Worm (Caenorhabditis elegans) whole organism, young adult: ENCODE measurements around the gene nep-9.

ENCODE experiments used
- C06A6.2 ChIP-seq: fragments of 200-800 bp; sonication (Bioruptor generic); conservative IDR thresholded peaks from 2 replicates; pipeline ENCODE4 v1.3.6; 2022; ENCODE audit warnings: missing genetic modification characterization, missing compliant biosample characterization
- F22D6.2 ChIP-seq: sonication (generic microtip); optimal IDR thresholded peaks from 2 replicates; lab custom pipeline; 2016; ENCODE audit warnings: mild to moderate bottlenecking, missing genetic modification characterization, missing compliant biosample characterization
- F23B12.7 ChIP-seq: sonication (generic microtip); optimal IDR thresholded peaks from 2 replicates; lab custom pipeline; 2017; ENCODE audit warnings: missing genetic modification characterization, mild to moderate bottlenecking, missing compliant biosample characterization, antibody characterized with exemption, moderate library complexity; ENCODE audit not compliant: insufficient read depth
- F33H1.4 ChIP-seq: fragments of 200-800 bp; sonication (Bioruptor generic); IDR thresholded peaks from 2 replicates; pipeline ENCODE4 v1.3.6; 2022; ENCODE audit warnings: missing genetic modification reagents, missing genetic modification characterization, missing compliant biosample characterization
- F52B5.7 ChIP-seq: sonication (generic microtip); optimal IDR thresholded peaks from 2 replicates; lab custom pipeline; 2016; ENCODE audit warnings: mild to moderate bottlenecking, missing genetic modification characterization, missing compliant biosample characterization
- K11D2.4 ChIP-seq: fragments of 200-800 bp; sonication (Bioruptor generic); IDR thresholded peaks from 2 replicates; pipeline ENCODE4 v1.3.6; 2022; ENCODE audit warnings: missing genetic modification reagents, missing genetic modification characterization, missing compliant biosample characterization
- Y53F4B.3 ChIP-seq: fragments of 200-800 bp; sonication (Bioruptor generic); IDR thresholded peaks from 2 replicates; pipeline ENCODE4 v1.3.6; 2022; ENCODE audit warnings: missing genetic modification reagents, missing genetic modification characterization, missing compliant biosample characterization
- Y67H2A.10 ChIP-seq: fragments of 200-800 bp; sonication (Bioruptor generic); conservative IDR thresholded peaks from 2 replicates; pipeline ENCODE4 v1.3.6; 2022; ENCODE audit warnings: missing genetic modification reagents, missing genetic modification characterization, missing compliant biosample characterization
- Y95B8A.8 ChIP-seq: fragments of 200-800 bp; sonication (Bioruptor generic); IDR thresholded peaks from 2 replicates; pipeline ENCODE4 v1.3.6; 2022; ENCODE audit warnings: missing genetic modification reagents, missing genetic modification characterization, missing compliant biosample characterization
- ZK185.1 ChIP-seq: sonication (generic microtip); optimal IDR thresholded peaks from 2 replicates; lab custom pipeline; 2016; ENCODE audit warnings: mild to moderate bottlenecking, missing genetic modification characterization, missing compliant biosample characterization; ENCODE audit not compliant: poor library complexity, severe bottlenecking
- attf-5 ChIP-seq: fragments of 200-800 bp; sonication (Bioruptor generic); optimal IDR thresholded peaks from 2 replicates; lab custom pipeline; 2018; ENCODE audit warnings: mild to moderate bottlenecking, missing genetic modification characterization, missing compliant biosample characterization
- bed-2 ChIP-seq: fragments of 200-800 bp; sonication (Bioruptor generic); IDR thresholded peaks from 2 replicates; pipeline ENCODE4 v1.3.6; 2022; ENCODE audit warnings: missing genetic modification reagents, missing genetic modification characterization, missing compliant biosample characterization
- cebp-1 ChIP-seq, 2 experiments: fragments of 200-800 bp in 1 of 2; sonication (Bioruptor generic) in 1 of 2; sonication (generic microtip) in 1 of 2; IDR thresholded peaks in 1 of 2; optimal IDR thresholded peaks in 1 of 2; 2 replicates each; pipeline versions ENCODE4 v1.3.6 to Lab custom; 2017 to 2022; ENCODE audit warnings: missing compliant biosample characterization in 2 of 2, missing genetic modification characterization in 2 of 2, mild to moderate bottlenecking in 1 of 2, missing genetic modification reagents in 1 of 2, moderate library complexity in 1 of 2
- ceh-58 ChIP-seq: fragments of 200-800 bp; sonication (Bioruptor generic); IDR thresholded peaks from 2 replicates; pipeline ENCODE4 v1.3.6; 2022; ENCODE audit warnings: missing genetic modification characterization, missing compliant biosample characterization
- chd-7 ChIP-seq: sonication (generic microtip); optimal IDR thresholded peaks from 2 replicates; lab custom pipeline; 2016; ENCODE audit warnings: mild to moderate bottlenecking, missing genetic modification characterization, moderate library complexity, missing compliant biosample characterization
- die-1 ChIP-seq: sonication (generic microtip); optimal IDR thresholded peaks from 2 replicates; lab custom pipeline; 2016; ENCODE audit warnings: missing genotype, mild to moderate bottlenecking, missing genetic modification characterization, missing compliant biosample characterization
- dpl-1 ChIP-seq: fragments of 150-350 bp; optimal IDR thresholded peaks from 2 replicates; lab custom pipeline; 2014; ENCODE audit warnings: missing biosample characterization, missing genetic modification reagents, missing genetic modification characterization
- hlh-12 ChIP-seq: sonication (generic microtip); optimal IDR thresholded peaks from 2 replicates; lab custom pipeline; 2016; ENCODE audit warnings: missing genetic modification characterization, missing compliant biosample characterization
- hlh-26 ChIP-seq: fragments of 200-800 bp; sonication (Bioruptor generic); conservative IDR thresholded peaks from 2 replicates; pipeline ENCODE4 v1.3.6; 2022; ENCODE audit warnings: missing genetic modification reagents, missing genetic modification characterization, missing compliant biosample characterization
- hmg-1.2 ChIP-seq: fragments of 200-800 bp; sonication (Bioruptor generic); IDR thresholded peaks from 2 replicates; pipeline ENCODE4 v1.3.6; 2022; ENCODE audit warnings: missing genetic modification reagents, missing genetic modification characterization, missing compliant biosample characterization
- hsf-1 ChIP-seq: fragments of 200-800 bp; sonication (Bioruptor generic); IDR thresholded peaks from 2 replicates; pipeline ENCODE4 v1.3.6; 2022; ENCODE audit warnings: missing genetic modification reagents, missing genetic modification characterization, missing compliant biosample characterization
- lag-1 ChIP-seq: fragments of 200-800 bp; sonication (Bioruptor generic); IDR thresholded peaks from 2 replicates; pipeline ENCODE4 v1.3.6; 2022; ENCODE audit warnings: missing genetic modification reagents, missing genetic modification characterization, missing compliant biosample characterization
- lin-35 ChIP-seq, 3 experiments: fragments of 150-350 bp in 2 of 3; sonication (generic microtip) in 1 of 3; optimal IDR thresholded peaks; 2 replicates each; lab custom pipeline; 2014 to 2018; ENCODE audit warnings: missing biosample characterization in 3 of 3, missing genetic modification characterization in 3 of 3, missing genetic modification reagents in 3 of 3
- lin-40 ChIP-seq: sonication (generic microtip); optimal IDR thresholded peaks from 2 replicates; lab custom pipeline; 2016; ENCODE audit warnings: missing genetic modification characterization, mild to moderate bottlenecking, missing compliant biosample characterization, missing genotype, missing genetic modification reagents
- lir-1 ChIP-seq: fragments of 200-800 bp; sonication (Bioruptor generic); conservative IDR thresholded peaks from 2 replicates; pipeline ENCODE4 v1.3.6; 2022; ENCODE audit warnings: missing genetic modification reagents, missing genetic modification characterization, missing compliant biosample characterization
- lsy-27 ChIP-seq: sonication (generic microtip); optimal IDR thresholded peaks from 2 replicates; lab custom pipeline; 2017; ENCODE audit warnings: missing genetic modification characterization, mild to moderate bottlenecking, missing compliant biosample characterization, antibody characterized with exemption, missing genotype, borderline replicate concordance; ENCODE audit not compliant: insufficient read depth
- madf-10 ChIP-seq: sonication (generic microtip); optimal IDR thresholded peaks from 2 replicates; lab custom pipeline; 2016; ENCODE audit warnings: mild to moderate bottlenecking, missing genetic modification characterization, missing compliant biosample characterization
- madf-6 ChIP-seq: fragments of 200-800 bp; sonication (Bioruptor generic); IDR thresholded peaks from 2 replicates; pipeline ENCODE4 v1.3.6; 2022; ENCODE audit warnings: missing genetic modification reagents, missing genetic modification characterization, missing compliant biosample characterization
- mcd-1 ChIP-seq: fragments of 200-800 bp; sonication (Bioruptor generic); IDR thresholded peaks from 2 replicates; pipeline ENCODE4 v1.3.6; 2022; ENCODE audit warnings: missing genetic modification reagents, missing genetic modification characterization, missing compliant biosample characterization
- mxl-1 ChIP-seq: sonication (generic microtip); optimal IDR thresholded peaks from 2 replicates; lab custom pipeline; 2016; ENCODE audit warnings: missing genetic modification characterization, missing compliant biosample characterization
- nfyb-1 ChIP-seq: fragments of 200-800 bp; sonication (Bioruptor generic); IDR thresholded peaks from 2 replicates; pipeline ENCODE4 v1.3.6; 2022; ENCODE audit warnings: missing genetic modification reagents, missing genetic modification characterization, missing compliant biosample characterization
- nhr-80 ChIP-seq: sonication (generic microtip); optimal IDR thresholded peaks from 2 replicates; lab custom pipeline; 2016; ENCODE audit warnings: missing genetic modification characterization, missing compliant biosample characterization
- nhr-90 ChIP-seq: sonication (generic microtip); optimal IDR thresholded peaks from 2 replicates; lab custom pipeline; 2016; ENCODE audit warnings: missing genotype, mild to moderate bottlenecking, missing genetic modification characterization, missing compliant biosample characterization
- pha-4 ChIP-seq: fragments of 150-350 bp; sonication (generic microtip); optimal IDR thresholded peaks from 2 replicates; lab custom pipeline; 2014; ENCODE audit warnings: missing biosample characterization, missing genetic modification reagents, missing genetic modification characterization
- rec-8 ChIP-seq, 2 experiments: sonication (generic microtip); optimal IDR thresholded peaks; 2 replicates each; lab custom pipeline; 2016; ENCODE audit warnings: mild to moderate bottlenecking in 2 of 2, missing genetic modification characterization in 2 of 2, missing genetic modification reagents in 2 of 2, missing genotype in 2 of 2, missing biosample characterization in 1 of 2, missing compliant biosample characterization in 1 of 2, moderate library complexity in 1 of 2
- repo-1 ChIP-seq: sonication (generic microtip); optimal IDR thresholded peaks from 2 replicates; lab custom pipeline; 2017; ENCODE audit warnings: mild to moderate bottlenecking, missing genetic modification characterization, missing compliant biosample characterization
- rpc-1 ChIP-seq, 2 experiments: fragments of 150-350 bp in 1 of 2; sonication (generic microtip) in 1 of 2; optimal IDR thresholded peaks; 2 replicates each; lab custom pipeline; 2014 to 2018; ENCODE audit warnings: missing biosample characterization in 1 of 2, missing genetic modification characterization in 1 of 2, missing genetic modification reagents in 1 of 2, missing genotype in 1 of 2
- sdz-38 ChIP-seq: sonication (generic microtip); optimal IDR thresholded peaks from 2 replicates; lab custom pipeline; 2016; ENCODE audit warnings: missing genotype, missing genetic modification characterization, missing compliant biosample characterization
- snpc-1.3 ChIP-seq: sonication (generic microtip); optimal IDR thresholded peaks from 2 replicates; lab custom pipeline; 2017; ENCODE audit warnings: missing genetic modification characterization, mild to moderate bottlenecking, missing compliant biosample characterization, antibody characterized with exemption, moderate library complexity, missing genotype, missing genetic modification reagents; ENCODE audit not compliant: insufficient read depth
- tbp1 ChIP-seq: fragments of 200-800 bp; sonication (Bioruptor generic); optimal IDR thresholded peaks from 2 replicates; lab custom pipeline; 2018; ENCODE audit warnings: mild to moderate bottlenecking, missing genetic modification characterization, missing compliant biosample characterization
- tlf-1 ChIP-seq: fragments of 200-800 bp; sonication (Bioruptor generic); optimal IDR thresholded peaks from 2 replicates; lab custom pipeline; 2018; ENCODE audit warnings: mild to moderate bottlenecking, missing genetic modification characterization, missing compliant biosample characterization
- unc-62 ChIP-seq: fragments of 150-350 bp; optimal IDR thresholded peaks from 2 replicates; lab custom pipeline; 2014; ENCODE audit warnings: missing biosample characterization, missing genetic modification reagents, missing genetic modification characterization
- xnd-1 ChIP-seq: sonication (generic microtip); optimal IDR thresholded peaks from 2 replicates; lab custom pipeline; 2016; ENCODE audit warnings: missing genotype, missing genetic modification reagents, missing genetic modification characterization, missing compliant biosample characterization
- zfh-2 ChIP-seq: fragments of 200-800 bp; sonication (Bioruptor generic); conservative IDR thresholded peaks from 2 replicates; pipeline ENCODE4 v1.3.6; 2022; ENCODE audit warnings: missing genetic modification reagents, missing genetic modification characterization, missing compliant biosample characterization
- ztf-26 ChIP-seq: sonication (generic microtip); optimal IDR thresholded peaks from 2 replicates; lab custom pipeline; 2017; ENCODE audit warnings: missing genetic modification characterization, missing compliant biosample characterization
- ztf-28 ChIP-seq: fragments of 200-800 bp; sonication (Bioruptor generic); IDR thresholded peaks from 2 replicates; pipeline ENCODE4 v1.3.6; 2022; ENCODE audit warnings: missing genetic modification reagents, missing genetic modification characterization, missing compliant biosample characterization
- ztf-6 ChIP-seq: fragments of 200-800 bp; sonication (Bioruptor generic); IDR thresholded peaks from 2 replicates; pipeline ENCODE4 v1.3.6; 2022; ENCODE audit warnings: missing genetic modification reagents, missing genetic modification characterization, missing compliant biosample characterization

Gene nep-9

DNA sequence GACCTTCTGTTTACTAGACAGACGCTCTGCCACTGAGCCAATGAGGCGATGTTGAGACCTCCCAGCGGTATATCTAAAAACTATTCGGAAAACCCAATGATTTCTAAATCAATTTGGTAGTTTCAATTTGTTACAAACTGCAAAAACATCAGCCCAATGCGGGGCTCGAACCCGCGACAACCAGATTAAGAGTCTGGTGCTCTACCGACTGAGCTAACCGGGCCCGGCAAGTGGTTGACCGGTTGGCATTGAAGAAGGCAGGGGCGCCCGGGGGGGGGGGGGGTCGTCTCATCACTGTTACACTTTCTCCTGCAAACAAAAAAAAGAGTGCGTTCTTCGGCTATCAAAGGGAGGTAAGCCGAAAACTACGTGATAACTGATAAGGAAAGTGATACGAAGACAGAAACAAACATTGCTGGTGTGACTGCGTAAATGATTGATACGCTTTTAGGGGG is 40.2 kb upstream of the nep-9 start (continued):
- TF ChIP-seq pha-4 = no peak
- TF ChIP-seq repo-1 = peak; percentile 82
- TF ChIP-seq rpc-1 (optimal IDR thresholded peaks at IDR 0.05; lab: Kevin White, UChicago) = peak; percentile 90
- peak; percentile 87 for TF ChIP-seq rpc-1 (tag; optimal IDR thresholded peaks at IDR 0.05; lab: Kevin White, UChicago)
- TF ChIP-seq F23B12.7 (tag; lab: Kevin White, UChicago) = no peak
- TF ChIP-seq lag-1 (GFP tag; lab: Robert Waterston, UW) = no peak
- peak; percentile 52 for TF ChIP-seq snpc-1.3 (tag; lab: Kevin White, UChicago)
- no peak for TF ChIP-seq ztf-28 (GFP tag; lab: Robert Waterston, UW)
- peak; percentile 8 for TF ChIP-seq F52B5.7 (tag; lab: Kevin White, UChicago)
- TF ChIP-seq lin-40 (tag; lab: Kevin White, UChicago) = no peak
- no peak for TF ChIP-seq K11D2.4 (GFP tag; lab: Robert Waterston, UW)
- no peak for TF ChIP-seq hsf-1
- TF ChIP-seq nhr-90 (tag; lab: Kevin White, UChicago) = peak; percentile 92
- TF ChIP-seq tbp1 = peak; percentile 97
- TF ChIP-seq attf-5 (GFP tag; lab: Kevin White, UChicago) = peak; percentile 55
- TF ChIP-seq lir-1 (GFP tag; lab: Robert Waterston, UW) = no peak
- TF ChIP-seq sdz-38 = no peak
- 0 out of 2 replicates have a peak, but pooled peaks have one; percentile 32 for TF ChIP-seq F33H1.4 (GFP tag; lab: Robert Waterston, UW)
- no peak for TF ChIP-seq Y53F4B.3
- TF ChIP-seq bed-2 (GFP tag; lab: Robert Waterston, UW) = no peak
- peak; percentile 10 for TF ChIP-seq xnd-1 (tag; lab: Kevin White, UChicago)
- peak; percentile 55 for TF ChIP-seq madf-10 (tag; lab: Kevin White, UChicago)
- peak; percentile 80 for TF ChIP-seq die-1 (tag; lab: Kevin White, UChicago)
- TF ChIP-seq mxl-1 (tag; lab: Kevin White, UChicago) = peak; percentile 58
- 0 out of 2 replicates have a peak, but pooled peaks have one; percentile 54 for TF ChIP-seq ceh-58 (GFP tag; lab: Robert Waterston, UW)
- TF ChIP-seq tlf-1 = peak; percentile 27
- no peak for TF ChIP-seq unc-62 (GFP tag; lab: Kevin White, UChicago)
- peak; percentile 79 for TF ChIP-seq nhr-80 (tag; lab: Kevin White, UChicago)
- no peak for TF ChIP-seq Y67H2A.10
- TF ChIP-seq cebp-1 (GFP tag; IDR thresholded peaks at IDR 0.05; lab: Robert Waterston, UW) = no peak
- TF ChIP-seq cebp-1 (tag; optimal IDR thresholded peaks at IDR 0.05; lab: Kevin White, UChicago) = peak; percentile 76
- TF ChIP-seq nfyb-1 (GFP tag; lab: Robert Waterston, UW) = peak; percentile 88
- peak; percentile 69 for TF ChIP-seq madf-6
- peak; percentile 74 for TF ChIP-seq hmg-1.2
- TF ChIP-seq C06A6.2 (GFP tag; lab: Robert Waterston, UW) = peak; percentile 30; the same call in 1 of the 2 replicates
- TF ChIP-seq dpl-1 = no peak
- no peak for TF ChIP-seq Y95B8A.8
- TF ChIP-seq F22D6.2 (tag; lab: Kevin White, UChicago) = no peak
- no peak for TF ChIP-seq ZK185.1
- no peak for TF ChIP-seq ztf-6 (GFP tag; lab: Robert Waterston, UW)
- TF ChIP-seq mcd-1 (GFP tag; lab: Robert Waterston, UW) = peak; percentile 80
- TF ChIP-seq hlh-12 (tag; lab: Kevin White, UChicago) = no peak
- no peak for TF ChIP-seq hlh-26 (GFP tag; lab: Robert Waterston, UW)
- TF ChIP-seq chd-7 = peak; percentile 70
- peak; percentile 92 for TF ChIP-seq zfh-2 (GFP tag; lab: Robert Waterston, UW)
- TF ChIP-seq ztf-26 (tag; lab: Kevin White, UChicago) = peak; percentile 84
- TF ChIP-seq lsy-27 (tag; lab: Kevin White, UChicago) = no peak
- TF ChIP-seq lin-35 (GFP tag; optimal IDR thresholded peaks at IDR 0.05; lab: Kevin White, UChicago) = peak in 1 of 3 experiments; percentile 39
- peak; percentile 74 to 82 for TF ChIP-seq rec-8 (tag; optimal IDR thresholded peaks at IDR 0.05; lab: Kevin White, UChicago)
